Fruit fly (Drosophila melanogaster): ENCODE results near the gene SkpA.

dm6 chrX:625157-625627, 30.7 kb upstream of the SkpA start, which contains the start of the genes CG13364 and Hinfp:
- no peak for TF ChIP-seq CG8478 (optimal IDR thresholded peaks at IDR 0.05)
- TF ChIP-seq EcR (GFP tag; optimal IDR thresholded peaks at IDR 0.05) = no peak
- no peak for TF ChIP-seq usp (GFP tag; optimal IDR thresholded peaks at IDR 0.05)
